Fruit fly (Drosophila melanogaster) whole organism, prepupa: ENCODE measurements around the gene CG17111.

Source experiments
- CG11294 ChIP-seq: fragments of 200-800 bp; sonication (Bioruptor generic); IDR thresholded peaks from 2 replicates; pipeline ENCODE4 v1.3.6; 2022; ENCODE audit warnings: missing biosample characterization, missing genetic modification characterization
- CG1621 ChIP-seq: fragments of 200-800 bp; sonication (Bioruptor generic); optimal IDR thresholded peaks from 3 replicates; lab custom pipeline; 2018; ENCODE audit warnings: missing biosample characterization, mild to moderate bottlenecking, missing genetic modification characterization
- CG31627 ChIP-seq: fragments of 200-800 bp; sonication (Bioruptor generic); optimal IDR thresholded peaks from 3 replicates; lab custom pipeline; 2016; ENCODE audit warnings: missing biosample characterization, missing genetic modification characterization
- CG4318 ChIP-seq: fragments of 200-800 bp; sonication (Bioruptor generic); optimal IDR thresholded peaks from 3 replicates; lab custom pipeline; 2017; ENCODE audit warnings: missing biosample characterization, mild to moderate bottlenecking, missing genetic modification characterization
- Eip78C ChIP-seq: fragments of 200-800 bp; sonication (Bioruptor generic); peaks from one replicate; lab custom pipeline; 2016; ENCODE audit warnings: missing biosample characterization, missing genetic modification characterization
- Met ChIP-seq: fragments of 200-800 bp; sonication (Bioruptor generic); optimal IDR thresholded peaks from 3 replicates; lab custom pipeline; 2016; ENCODE audit warnings: missing biosample characterization, missing genetic modification characterization
- fkh ChIP-seq: fragments of 200-800 bp; sonication (Bioruptor generic); optimal IDR thresholded peaks from 3 replicates; lab custom pipeline; 2017; ENCODE audit warnings: missing biosample characterization, mild to moderate bottlenecking, missing genetic modification characterization, moderate library complexity
- net ChIP-seq: fragments of 200-800 bp; sonication (Bioruptor generic); optimal IDR thresholded peaks from 3 replicates; lab custom pipeline; 2016; ENCODE audit warnings: missing biosample characterization, missing genetic modification characterization

The CG17111 gene

dm6 chr3R:23027428-23027813, 39.6 kb downstream of the CG17111 start:
- TF ChIP-seq net (GFP tag; lab: Kevin White, UChicago) (peak; percentile 5), Met (GFP tag; lab: Kevin White, UChicago) (no peak)
- TF ChIP-seq, all 60 proteins: peak for 1

- TF ChIP-seq CG4318 (GFP tag; lab: Kevin White, UChicago) (no peak), Met (GFP tag; lab: Kevin White, UChicago) (no peak), CG1621 (peak; percentile 86), Eip78C (GFP tag; lab: Kevin White, UChicago) (peak; percentile 46)
Observed at dm6 chr3R:23026652-23027427, 40.2 kb downstream of the CG17111 start, which contains the start of gene lmd. lmd (minus strand) TSS chr3R:23026713.

dm6 chr3R:23013482-23013881, 53.6 kb downstream of the CG17111 start:
- no peak for TF ChIP-seq net (GFP tag; lab: Kevin White, UChicago)
- TF ChIP-seq CG11294 (GFP tag; lab: Robert Waterston, UW) = no peak
- no peak for TF ChIP-seq CG31627
- peak; percentile 17 for TF ChIP-seq Eip78C (GFP tag; lab: Kevin White, UChicago)
- peak; percentile 91 for TF ChIP-seq fkh
